Worm (Caenorhabditis elegans) whole organism, late embryonic: ENCODE data around the gene frpr-1.

Experiments used
- ceh-22 ChIP-seq: sonication (generic microtip); optimal IDR thresholded peaks from 2 replicates; lab custom pipeline; 2017; ENCODE audit warnings: missing biosample characterization, missing genetic modification characterization
- ceh-48 ChIP-seq: sonication (generic microtip); optimal IDR thresholded peaks from 2 replicates; lab custom pipeline; 2016; ENCODE audit warnings: missing genetic modification characterization, inconsistent platforms, missing compliant biosample characterization
- che-1 ChIP-seq: sonication (generic microtip); optimal IDR thresholded peaks from 2 replicates; lab custom pipeline; 2016; ENCODE audit warnings: mild to moderate bottlenecking, missing genetic modification characterization, missing compliant biosample characterization
- elt-2 ChIP-seq: sonication (generic microtip); optimal IDR thresholded peaks from 2 replicates; lab custom pipeline; 2016; ENCODE audit warnings: missing genetic modification reagents, missing genetic modification characterization, missing compliant biosample characterization
- fax-1 ChIP-seq: sonication (generic microtip); optimal IDR thresholded peaks from 2 replicates; lab custom pipeline; 2016; ENCODE audit warnings: missing genotype, missing genetic modification characterization, missing compliant biosample characterization
- fkh-6 ChIP-seq: sonication (generic microtip); optimal IDR thresholded peaks from 2 replicates; lab custom pipeline; 2016; ENCODE audit warnings: missing genetic modification characterization, missing compliant biosample characterization
- hlh-30 ChIP-seq: sonication (generic microtip); optimal IDR thresholded peaks from 2 replicates; lab custom pipeline; 2017; ENCODE audit warnings: antibody characterized with exemption, missing genetic modification characterization, missing compliant biosample characterization; ENCODE audit not compliant: insufficient read depth
- madf-2 ChIP-seq: sonication (generic microtip); optimal IDR thresholded peaks from 2 replicates; lab custom pipeline; 2017; ENCODE audit warnings: missing genetic modification characterization, missing compliant biosample characterization
- mec-3 ChIP-seq: sonication (generic microtip); optimal IDR thresholded peaks from 2 replicates; lab custom pipeline; 2016; ENCODE audit warnings: borderline replicate concordance, missing genetic modification characterization, missing compliant biosample characterization
- odd-2 ChIP-seq: sonication (generic microtip); optimal IDR thresholded peaks from 2 replicates; lab custom pipeline; 2017; ENCODE audit warnings: antibody characterized with exemption, mild to moderate bottlenecking, missing genetic modification characterization, missing compliant biosample characterization
- pha-2 ChIP-seq: sonication (generic microtip); optimal IDR thresholded peaks from 2 replicates; lab custom pipeline; 2017; ENCODE audit warnings: mild to moderate bottlenecking, missing genetic modification characterization, missing compliant biosample characterization
- pha-4 ChIP-seq: fragments of 150-350 bp; optimal IDR thresholded peaks from 2 replicates; lab custom pipeline; 2018; ENCODE audit warnings: missing biosample characterization, missing genetic modification reagents, missing genetic modification characterization
- tbx-2 ChIP-seq: sonication (generic microtip); optimal IDR thresholded peaks from 2 replicates; lab custom pipeline; 2016; ENCODE audit warnings: missing genetic modification characterization, missing compliant biosample characterization
- unc-86 ChIP-seq: sonication (generic microtip); optimal IDR thresholded peaks from 2 replicates; lab custom pipeline; 2016; ENCODE audit warnings: missing genetic modification characterization, missing compliant biosample characterization

DNA sequence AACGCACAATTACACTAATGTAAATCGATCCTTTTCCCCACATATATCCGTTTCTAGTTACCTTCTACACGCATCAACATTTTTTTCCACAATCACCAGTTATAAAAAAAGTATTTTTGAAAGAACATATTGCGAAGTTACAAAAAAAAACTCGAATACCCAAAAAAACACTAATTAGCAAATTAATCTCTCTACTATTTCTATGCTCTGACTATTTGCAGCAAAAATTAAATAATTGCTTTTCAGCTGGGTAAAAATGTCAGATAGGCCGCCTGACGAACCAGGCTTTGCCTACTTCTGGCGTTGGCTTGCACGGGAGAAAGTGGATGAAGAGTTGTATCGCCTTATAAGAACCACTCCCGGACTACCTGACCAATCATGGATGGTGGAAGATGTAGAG, 19.2 kb downstream of the frpr-1 start, which contains the start of gene K07E3.1:
- TF ChIP-seq fax-1 (tag; lab: Kevin White, UChicago), result no peak
- no peak for TF ChIP-seq ceh-22 (tag; lab: Kevin White, UChicago)
- no peak for TF ChIP-seq pha-4
- TF ChIP-seq tbx-2 (tag; lab: Kevin White, UChicago), result no peak
- TF ChIP-seq madf-2 (tag; lab: Kevin White, UChicago), result no peak
- TF ChIP-seq elt-2 (tag; lab: Kevin White, UChicago), result no peak
- TF ChIP-seq fkh-6 (tag; lab: Kevin White, UChicago), result no peak
- no peak for TF ChIP-seq che-1 (tag; lab: Kevin White, UChicago)
- no peak for TF ChIP-seq hlh-30 (tag; lab: Kevin White, UChicago)
- no peak for TF ChIP-seq pha-2
- TF ChIP-seq unc-86 (tag; lab: Kevin White, UChicago), result no peak
- no peak for TF ChIP-seq odd-2 (tag; lab: Kevin White, UChicago)
- no peak for TF ChIP-seq ceh-48 (tag; lab: Kevin White, UChicago)
- no peak for TF ChIP-seq mec-3 (tag; lab: Kevin White, UChicago)
